Fruit fly (Drosophila melanogaster): ENCODE measurements around the gene CG8028.
A peak's percentile ranks its signal among the peaks of the same experiment; 100 is the strongest.

Gene CG8028

DNA sequence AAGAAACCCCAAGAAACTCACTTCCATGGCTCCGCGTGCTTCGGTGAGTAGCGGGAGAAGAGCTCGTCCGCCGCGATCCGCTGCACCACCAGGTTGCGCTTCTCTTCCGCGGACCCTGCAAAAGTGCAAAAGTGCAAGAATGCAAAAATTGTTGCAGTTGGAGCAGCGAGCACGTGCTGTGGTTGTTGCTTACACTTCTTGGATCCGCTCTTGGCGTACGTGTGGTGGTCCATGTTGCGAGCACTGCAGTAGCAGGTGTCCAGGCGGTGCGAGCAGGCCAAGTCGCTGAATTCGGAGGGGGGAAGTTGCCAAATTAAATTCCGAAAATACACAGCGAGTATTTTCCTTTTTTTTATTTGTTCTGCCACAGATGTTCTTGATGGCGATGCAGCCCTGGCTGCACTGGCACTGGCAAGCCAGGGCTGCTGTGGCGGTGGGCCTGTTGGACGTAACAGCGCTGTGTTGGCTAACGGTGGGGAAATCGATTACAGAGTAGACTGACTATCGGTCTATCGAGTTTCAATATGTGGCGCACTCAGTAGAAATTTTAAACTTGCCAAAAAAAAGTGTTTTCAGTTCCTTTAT lies 11.6 kb downstream of the CG8028 start, which contains the start of gene CG8010 (continued):
- TF ChIP-seq repo (GFP tag; optimal IDR thresholded peaks at IDR 0.05), result no peak
- no peak for TF ChIP-seq sr (GFP tag; IDR thresholded peaks at IDR 0.05)
- no peak for TF ChIP-seq insv (GFP tag; optimal IDR thresholded peaks at IDR 0.05)
- TF ChIP-seq hkb (optimal IDR thresholded peaks at IDR 0.05), result no peak
- TF ChIP-seq hkb (GFP tag; IDR thresholded peaks at IDR 0.05), result peak; percentile 34; the same call in 1 of the 2 replicates
- peak; percentile 2 for TF ChIP-seq Myb (GFP tag; optimal IDR thresholded peaks at IDR 0.05)
- peak; percentile 42; the same call in 1 of the 2 replicates for TF ChIP-seq CG32772 (GFP tag; IDR thresholded peaks at IDR 0.05)
- peak; percentile 63 for TF ChIP-seq bbx (GFP tag; IDR thresholded peaks at IDR 0.05; ENCODE audit: partially characterized antibody)
- TF ChIP-seq CG34376 (GFP tag; optimal IDR thresholded peaks at IDR 0.05), result peak; percentile 14
- no peak for TF ChIP-seq eve (GFP tag; optimal IDR thresholded peaks at IDR 0.05)
- TF ChIP-seq CG8924 (tag; optimal IDR thresholded peaks at IDR 0.05), result peak; percentile 15
- peak; percentile 17 for TF ChIP-seq CG12391 (tag; optimal IDR thresholded peaks at IDR 0.05)
- TF ChIP-seq CG6175 (GFP tag; IDR thresholded peaks at IDR 0.05), result no peak
- TF ChIP-seq ken (GFP tag; IDR thresholded peaks at IDR 0.05), result 0 out of 3 replicates have a peak, but pooled peaks have one; percentile 20
- no peak for TF ChIP-seq CG8290 (GFP tag; optimal IDR thresholded peaks at IDR 0.05)
- no peak for TF ChIP-seq CG8290 (tag; optimal IDR thresholded peaks at IDR 0.05)
- TF ChIP-seq CG2889 (GFP tag; IDR thresholded peaks at IDR 0.05), result no peak
- 0 out of 2 replicates have a peak, but pooled peaks have one; percentile 9 for TF ChIP-seq NFAT (GFP tag; IDR thresholded peaks at IDR 0.05)
- TF ChIP-seq lmd (GFP tag; IDR thresholded peaks at IDR 0.05), result peak; percentile 13; the same call in 1 of the 2 replicates
- no peak for TF ChIP-seq h (optimal IDR thresholded peaks at IDR 0.05)
- no peak for TF ChIP-seq CG31224 (GFP tag; IDR thresholded peaks at IDR 0.05)
- peak; percentile 21 for TF ChIP-seq B-H2 (GFP tag; optimal IDR thresholded peaks at IDR 0.05)
- peak; percentile 7 for TF ChIP-seq fu2 (GFP tag; optimal IDR thresholded peaks at IDR 0.05)
- TF ChIP-seq crol (GFP tag; IDR thresholded peaks at IDR 0.05), result no peak
- no peak for TF ChIP-seq CG3838 (GFP tag; optimal IDR thresholded peaks at IDR 0.05)
- peak; percentile 40; the same call in 1 of the 2 replicates for TF ChIP-seq CG14014 (GFP tag; IDR thresholded peaks at IDR 0.05)
- TF ChIP-seq klu (GFP tag; IDR thresholded peaks at IDR 0.05), result no peak
- TF ChIP-seq Fer2 (tag; optimal IDR thresholded peaks at IDR 0.05), result no peak
- no peak for TF ChIP-seq NK7.1 (GFP tag; optimal IDR thresholded peaks at IDR 0.05)
- TF ChIP-seq Hr3 (GFP tag; optimal IDR thresholded peaks at IDR 0.05), result no peak
- TF ChIP-seq CG17612 (GFP tag; IDR thresholded peaks at IDR 0.05), result no peak
- no peak for TF ChIP-seq mirr (GFP tag; optimal IDR thresholded peaks at IDR 0.05)
- no peak for TF ChIP-seq Nf-YB (GFP tag; optimal IDR thresholded peaks at IDR 0.05)
- TF ChIP-seq BEAF-32 (GFP tag; optimal IDR thresholded peaks at IDR 0.05), result peak; percentile 41
- no peak for TF ChIP-seq Dip3 (GFP tag; optimal IDR thresholded peaks at IDR 0.05)
- no peak for TF ChIP-seq CG6272 (GFP tag; IDR thresholded peaks at IDR 0.05)
- no peak for TF ChIP-seq CoRest (tag; optimal IDR thresholded peaks at IDR 0.05)
- TF ChIP-seq zf30C (GFP tag; optimal IDR thresholded peaks at IDR 0.05), result peak; percentile 81
- no peak for TF ChIP-seq PHDP (tag; optimal IDR thresholded peaks at IDR 0.05)
- no peak for TF ChIP-seq sqz (GFP tag; optimal IDR thresholded peaks at IDR 0.05)
- no peak for TF ChIP-seq stc (GFP tag; IDR thresholded peaks at IDR 0.05)
- peak; percentile 24 for TF ChIP-seq da (GFP tag; optimal IDR thresholded peaks at IDR 0.05)
- TF ChIP-seq ro (GFP tag; IDR thresholded peaks at IDR 0.05), result no peak
- TF ChIP-seq gt (GFP tag; IDR thresholded peaks at IDR 0.05), result no peak
- TF ChIP-seq CG17802 (tag; optimal IDR thresholded peaks at IDR 0.05), result no peak
- TF ChIP-seq bsh (GFP tag; optimal IDR thresholded peaks at IDR 0.05), result peak in 1 of 2 experiments; percentile 7
- no peak for TF ChIP-seq ftz-f1 (GFP tag; optimal IDR thresholded peaks at IDR 0.05)
- no peak for TF ChIP-seq CG13775 (GFP tag; optimal IDR thresholded peaks at IDR 0.05)
- TF ChIP-seq Tbp (GFP tag; optimal IDR thresholded peaks at IDR 0.05), result no peak
- TF ChIP-seq btn (GFP tag; optimal IDR thresholded peaks at IDR 0.05), result no peak
- no peak for TF ChIP-seq CG10274 (GFP tag; optimal IDR thresholded peaks at IDR 0.05)
- no peak for TF ChIP-seq gro (GFP tag; optimal IDR thresholded peaks at IDR 0.05)
- TF ChIP-seq CG8765 (GFP tag; IDR thresholded peaks at IDR 0.05), result no peak
